Worm (Caenorhabditis elegans) whole organism, mixed stage, embryonic: ENCODE measurements around the gene Y9C9A.5.

ENCODE experiments used
- M03D4.4 ChIP-seq: sonication (generic microtip); optimal IDR thresholded peaks from 2 replicates; lab custom pipeline; 2017; ENCODE audit warnings: mild to moderate bottlenecking, missing genetic modification characterization, missing compliant biosample characterization
- bed-3 ChIP-seq: fragments of 200-800 bp; sonication (Bioruptor generic); optimal IDR thresholded peaks from 3 replicates; lab custom pipeline; 2018; ENCODE audit warnings: mild to moderate bottlenecking, missing genetic modification characterization, moderate library complexity, missing compliant biosample characterization
- blmp-1 ChIP-seq: fragments of 150-350 bp; optimal IDR thresholded peaks from 2 replicates; lab custom pipeline; 2014; ENCODE audit warnings: missing biosample characterization, missing genetic modification characterization
- ceh-39 ChIP-seq: fragments of 150-350 bp; optimal IDR thresholded peaks from 2 replicates; lab custom pipeline; 2014; ENCODE audit warnings: missing biosample characterization, missing genetic modification characterization
- ces-1 ChIP-seq: fragments of 150-350 bp; optimal IDR thresholded peaks from 2 replicates; lab custom pipeline; 2014; ENCODE audit warnings: missing biosample characterization, missing genetic modification reagents, missing genetic modification characterization
- cnd-1 ChIP-seq: fragments of 200-800 bp; sonication (Bioruptor generic); optimal IDR thresholded peaks from 2 replicates; lab custom pipeline; 2018; ENCODE audit warnings: mild to moderate bottlenecking, missing genetic modification characterization, missing compliant biosample characterization
- drap-1 ChIP-seq: fragments of 200-800 bp; sonication (Bioruptor generic); optimal IDR thresholded peaks from 3 replicates; lab custom pipeline; 2018; ENCODE audit warnings: mild to moderate bottlenecking, missing genetic modification characterization, missing compliant biosample characterization
- elt-1 ChIP-seq: sonication (generic microtip); optimal IDR thresholded peaks from 2 replicates; lab custom pipeline; 2017; ENCODE audit warnings: missing genetic modification characterization, mild to moderate bottlenecking, missing compliant biosample characterization, antibody characterized with exemption, moderate library complexity, borderline replicate concordance; ENCODE audit not compliant: insufficient read depth
- flh-1 ChIP-seq: fragments of 200-800 bp; sonication (Bioruptor generic); optimal IDR thresholded peaks from 2 replicates; lab custom pipeline; 2018; ENCODE audit warnings: mild to moderate bottlenecking, missing genetic modification characterization, moderate library complexity, missing compliant biosample characterization
- ham-2 ChIP-seq: fragments of 200-800 bp; sonication (Bioruptor generic); optimal IDR thresholded peaks from 2 replicates; lab custom pipeline; 2018; ENCODE audit warnings: mild to moderate bottlenecking, missing genetic modification characterization, missing compliant biosample characterization
- hlh-1 ChIP-seq: fragments of 150-350 bp; optimal IDR thresholded peaks from 2 replicates; lab custom pipeline; 2014; ENCODE audit warnings: missing biosample characterization, missing genetic modification reagents, missing genetic modification characterization
- lin-13 ChIP-seq: fragments of 150-350 bp; optimal IDR thresholded peaks from 2 replicates; lab custom pipeline; 2014; ENCODE audit warnings: missing biosample characterization, missing genetic modification characterization
- lin-32 ChIP-seq: fragments of 200-800 bp; sonication (Bioruptor generic); optimal IDR thresholded peaks from 2 replicates; lab custom pipeline; 2018; ENCODE audit warnings: mild to moderate bottlenecking, missing genetic modification characterization, missing compliant biosample characterization
- mab-5 ChIP-seq: fragments of 150-350 bp; optimal IDR thresholded peaks from 2 replicates; lab custom pipeline; 2014; ENCODE audit warnings: missing biosample characterization, missing genetic modification characterization
- mep-1 ChIP-seq: fragments of 150-350 bp; optimal IDR thresholded peaks from 2 replicates; lab custom pipeline; 2017; ENCODE audit warnings: missing biosample characterization, missing genetic modification reagents, missing genetic modification characterization, inconsistent platforms
- mls-2 ChIP-seq: sonication (generic microtip); optimal IDR thresholded peaks from 2 replicates; lab custom pipeline; 2016; ENCODE audit warnings: mild to moderate bottlenecking, missing genetic modification characterization, moderate library complexity, missing compliant biosample characterization
- nhr-12 ChIP-seq: fragments of 150-350 bp; optimal IDR thresholded peaks from 2 replicates; lab custom pipeline; 2014; ENCODE audit warnings: missing biosample characterization, missing genetic modification characterization
- nhr-237 ChIP-seq: fragments of 150-350 bp; optimal IDR thresholded peaks from 2 replicates; lab custom pipeline; 2014; ENCODE audit warnings: missing biosample characterization, missing genetic modification characterization
- nhr-28 ChIP-seq: fragments of 150-350 bp; optimal IDR thresholded peaks from 2 replicates; lab custom pipeline; 2014; ENCODE audit warnings: missing biosample characterization, missing genetic modification characterization
- nhr-76 ChIP-seq: sonication (generic microtip); optimal IDR thresholded peaks from 2 replicates; lab custom pipeline; 2017; ENCODE audit warnings: missing biosample characterization, missing genetic modification characterization
- pha-4 ChIP-seq: fragments of 150-350 bp; optimal IDR thresholded peaks from 2 replicates; lab custom pipeline; 2018; ENCODE audit warnings: missing biosample characterization, missing genetic modification reagents, missing genetic modification characterization
- sem-2 ChIP-seq: fragments of 200-800 bp; sonication (Bioruptor generic); optimal IDR thresholded peaks from 2 replicates; lab custom pipeline; 2018; ENCODE audit warnings: mild to moderate bottlenecking, missing genetic modification characterization, missing compliant biosample characterization
- sptf-1 ChIP-seq: sonication (generic microtip); optimal IDR thresholded peaks from 2 replicates; lab custom pipeline; 2017; ENCODE audit warnings: mild to moderate bottlenecking, missing genetic modification characterization, moderate library complexity, missing compliant biosample characterization
- tbx-8 ChIP-seq: fragments of 200-800 bp; sonication (Bioruptor generic); optimal IDR thresholded peaks from 2 replicates; lab custom pipeline; 2018; ENCODE audit warnings: mild to moderate bottlenecking, missing genetic modification characterization, moderate library complexity, missing compliant biosample characterization
- unc-120 ChIP-seq: sonication (generic microtip); optimal IDR thresholded peaks from 2 replicates; lab custom pipeline; 2017; ENCODE audit warnings: missing genetic modification characterization, missing compliant biosample characterization; ENCODE audit not compliant: poor library complexity, severe bottlenecking
- unc-39 ChIP-seq: fragments of 150-350 bp; optimal IDR thresholded peaks from 2 replicates; lab custom pipeline; 2014; ENCODE audit warnings: missing biosample characterization, missing genetic modification characterization
- unc-62 ChIP-seq: fragments of 150-350 bp; optimal IDR thresholded peaks from 2 replicates; lab custom pipeline; 2014; ENCODE audit warnings: missing biosample characterization, missing genetic modification reagents, missing genetic modification characterization
- zip-8 ChIP-seq: fragments of 150-350 bp; optimal IDR thresholded peaks from 2 replicates; lab custom pipeline; 2014; ENCODE audit warnings: missing biosample characterization, missing genetic modification characterization

The Y9C9A.5 gene

DNA sequence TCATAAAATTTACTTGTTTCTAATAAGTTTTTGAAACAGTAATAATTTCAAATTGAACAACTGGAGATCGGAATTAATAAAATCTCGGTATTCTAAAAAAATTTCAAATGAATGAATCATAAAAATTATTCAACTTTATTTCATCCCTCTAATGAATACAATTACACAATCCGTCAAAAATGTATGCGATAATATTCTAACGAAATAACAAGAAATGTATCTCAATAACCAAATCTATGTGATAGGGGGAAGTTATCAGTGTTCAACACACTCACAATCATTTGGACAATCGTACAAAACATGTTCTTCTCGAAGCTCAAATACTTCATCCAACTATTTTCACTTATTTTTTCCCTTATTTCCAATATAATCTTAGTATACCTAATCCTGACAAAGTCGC, at the start of gene Y9C9A.5:
Gene Y9C9A.5, plus strand, starts transcription at position 301 of the 400 bp plus-strand sequence.
- TF ChIP-seq drap-1 (GFP tag; lab: Kevin White, UChicago) (no peak), ham-2 (no peak), ceh-39 (tag; lab: Kevin White, UChicago) (no peak), mep-1 (tag; lab: Kevin White, UChicago) (no peak), nhr-237 (tag; lab: Kevin White, UChicago) (no peak), bed-3 (GFP tag; lab: Kevin White, UChicago) (no peak), mls-2 (tag; lab: Kevin White, UChicago) (no peak), nhr-76 (tag; lab: Kevin White, UChicago) (no peak), hlh-1 (tag; lab: Kevin White, UChicago) (no peak), nhr-12 (tag; lab: Kevin White, UChicago) (no peak), ces-1 (GFP tag; lab: Kevin White, UChicago) (no peak), unc-120 (tag; lab: Kevin White, UChicago) (no peak), cnd-1 (tag; lab: Kevin White, UChicago) (no peak), elt-1 (tag; lab: Kevin White, UChicago) (no peak), sptf-1 (no peak), unc-62 (GFP tag; lab: Kevin White, UChicago) (no peak), unc-39 (tag; lab: Kevin White, UChicago) (no peak), lin-32 (GFP tag; lab: Kevin White, UChicago) (no peak)

DNA sequence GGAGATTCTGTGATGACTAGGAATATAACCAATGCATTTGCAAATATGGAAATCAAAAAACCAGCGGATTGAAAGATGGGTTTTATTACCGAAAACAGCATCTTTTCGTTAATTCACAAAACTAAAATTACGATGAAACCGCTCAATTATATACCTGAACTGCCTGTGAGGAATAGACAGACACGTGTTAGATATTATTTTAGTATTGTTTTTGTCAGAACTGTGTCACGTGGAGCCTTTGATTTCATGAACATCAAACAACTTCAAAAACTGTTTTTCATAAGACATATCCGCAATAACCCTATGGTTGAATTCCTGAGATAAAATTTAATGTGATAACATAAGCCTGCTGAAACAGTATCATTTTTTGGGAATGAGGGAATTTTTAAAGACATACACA, 37.8 kb upstream of the Y9C9A.5 start, which contains the start of gene str-161:
Gene str-161, minus strand, starts transcription at position 101 of the 400 bp plus-strand sequence.
- TF ChIP-seq lin-32 (GFP tag; lab: Kevin White, UChicago) (no peak), unc-39 (tag; lab: Kevin White, UChicago) (no peak)

ce11 chrIV:4905645-4906135, 36.1 kb upstream of the Y9C9A.5 start, which contains the start of gene T08B6.4:
TSS of gene T08B6.4 (plus strand) at chrIV:4905695.
- TF ChIP-seq nhr-76 (tag; lab: Kevin White, UChicago) = no peak
- no peak for TF ChIP-seq ces-1 (GFP tag; lab: Kevin White, UChicago)
- TF ChIP-seq mls-2 (tag; lab: Kevin White, UChicago) = no peak
- no peak for TF ChIP-seq elt-1 (tag; lab: Kevin White, UChicago)

DNA sequence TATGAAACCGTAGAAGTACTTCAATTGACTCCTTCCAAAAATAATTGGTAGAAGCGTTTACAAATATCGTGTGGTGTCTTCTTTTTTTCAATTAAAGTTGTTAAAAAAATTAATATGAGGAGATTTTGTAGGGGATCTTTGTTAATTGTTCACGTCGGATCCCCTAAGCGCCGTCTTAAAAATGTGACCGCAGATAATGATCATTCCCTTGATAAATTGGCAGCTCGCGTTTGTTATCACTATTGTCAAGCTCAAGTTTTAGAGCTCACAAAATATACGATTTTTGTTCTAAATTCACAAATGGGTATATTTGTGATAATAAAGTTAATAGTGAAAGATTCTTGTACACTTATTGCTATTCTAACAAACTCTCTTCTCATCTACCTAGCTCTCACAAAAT, 32.7 kb upstream of the Y9C9A.5 start, which contains the start of gene str-159:
Gene str-159, plus strand, starts transcription at position 301 of the 400 bp plus-strand sequence.
- TF ChIP-seq blmp-1 (tag; lab: Kevin White, UChicago) (no peak), flh-1 (GFP tag; lab: Kevin White, UChicago) (no peak), unc-120 (tag; lab: Kevin White, UChicago) (no peak), lin-13 (tag; lab: Kevin White, UChicago) (no peak), zip-8 (no peak), tbx-8 (GFP tag; lab: Kevin White, UChicago) (no peak), unc-62 (GFP tag; lab: Kevin White, UChicago) (no peak), mab-5 (tag; lab: Kevin White, UChicago) (no peak), sem-2 (GFP tag; lab: Kevin White, UChicago) (no peak)

- TF ChIP-seq nhr-28 (tag; lab: Kevin White, UChicago) (no peak), cnd-1 (tag; lab: Kevin White, UChicago) (no peak), M03D4.4 (tag; lab: Kevin White, UChicago) (no peak), nhr-76 (tag; lab: Kevin White, UChicago) (no peak), ces-1 (GFP tag; lab: Kevin White, UChicago) (no peak), nhr-12 (tag; lab: Kevin White, UChicago) (no peak), lin-32 (GFP tag; lab: Kevin White, UChicago) (no peak), pha-4 (no peak), blmp-1 (tag; lab: Kevin White, UChicago) (no peak)
- TF ChIP-seq, all 35 proteins: peak for 0
These were observed 28.7 kb upstream of the Y9C9A.5 start, which contains the start of gene str-156 for ce11 chrIV:4913090-4913489. TSS of gene str-156 (plus strand) at chrIV:4913390.
